Fruit fly (Drosophila melanogaster) whole organism, prepupa: ENCODE results near the gene moi.
A peak's percentile ranks its signal among the peaks of the same experiment; 100 is the strongest.

Experiments used
- CG10631 ChIP-seq: fragments of 200-800 bp; sonication (Bioruptor generic); optimal IDR thresholded peaks from 2 replicates; lab custom pipeline; 2016; ENCODE audit warnings: missing biosample characterization, missing genetic modification characterization
- CG3032 ChIP-seq: fragments of 200-800 bp; optimal IDR thresholded peaks from 2 replicates; lab custom pipeline; 2019; ENCODE audit warnings: missing biosample characterization, mild to moderate bottlenecking, missing genetic modification characterization, moderate library complexity
- CG3919 ChIP-seq: fragments of 200-800 bp; sonication (Bioruptor generic); optimal IDR thresholded peaks from 3 replicates; lab custom pipeline; 2016; ENCODE audit warnings: missing biosample characterization, missing genetic modification characterization
- CG9139 ChIP-seq: fragments of 200-800 bp; sonication (Bioruptor generic); optimal IDR thresholded peaks from 3 replicates; lab custom pipeline; 2017; ENCODE audit warnings: missing biosample characterization, mild to moderate bottlenecking, missing genetic modification characterization
- Ets96B ChIP-seq: fragments of 200-800 bp; optimal IDR thresholded peaks from 2 replicates; lab custom pipeline; 2019; ENCODE audit warnings: missing biosample characterization, mild to moderate bottlenecking, missing genetic modification characterization, moderate library complexity
- Gug ChIP-seq: fragments of 200-800 bp; sonication (Bioruptor generic); IDR thresholded peaks from 2 replicates; pipeline ENCODE4 v1.3.6; 2022; ENCODE audit warnings: missing biosample characterization, missing genetic modification characterization
- OdsH ChIP-seq: fragments of 200-800 bp; sonication (Bioruptor generic); optimal IDR thresholded peaks from 3 replicates; lab custom pipeline; 2016; ENCODE audit warnings: missing biosample characterization, missing genetic modification characterization
- Smox ChIP-seq: fragments of 200-800 bp; sonication (Bioruptor generic); optimal IDR thresholded peaks from 3 replicates; lab custom pipeline; 2016; ENCODE audit warnings: missing biosample characterization, missing genetic modification characterization
- Sox15 ChIP-seq: fragments of 200-800 bp; sonication (Bioruptor generic); optimal IDR thresholded peaks from 3 replicates; lab custom pipeline; 2016; ENCODE audit warnings: missing biosample characterization, missing genetic modification characterization
- acj6 ChIP-seq: fragments of 200-800 bp; sonication (Bioruptor generic); optimal IDR thresholded peaks from 3 replicates; lab custom pipeline; 2016; ENCODE audit warnings: missing biosample characterization, missing genetic modification characterization

DNA sequence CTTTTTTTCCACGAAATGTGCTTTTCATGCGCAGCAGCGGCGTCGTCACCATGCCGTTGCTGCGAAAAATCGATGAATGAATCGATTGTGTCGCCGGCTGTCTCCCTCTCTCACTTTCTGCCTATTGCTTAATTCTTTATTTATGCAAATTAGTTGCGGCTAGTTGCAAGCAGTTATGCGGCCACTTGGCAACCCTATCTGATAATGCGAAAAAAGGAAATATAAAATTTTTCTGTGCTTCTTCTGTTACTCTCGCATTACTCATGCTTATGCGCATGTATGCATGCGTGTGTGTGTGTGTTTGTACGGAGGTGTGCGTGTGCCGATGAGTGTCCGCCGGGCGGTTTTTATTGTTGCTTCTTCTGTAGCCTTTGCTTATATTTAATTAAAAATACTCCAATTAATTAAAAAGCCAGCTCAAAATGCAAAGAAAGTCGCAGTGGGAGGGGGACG lies 11.6 kb upstream of the moi start:
- TF ChIP-seq Smox (GFP tag; lab: Kevin White, UChicago) (no peak), Sox15 (peak; percentile 30), Ets96B (tag; lab: Kevin White, UChicago) (peak; percentile 10), CG3032 (tag; lab: Kevin White, UChicago) (peak; percentile 5), CG3919 (GFP tag; lab: Kevin White, UChicago) (peak; percentile 41), CG10631 (GFP tag; lab: Kevin White, UChicago) (peak; percentile 18), acj6 (GFP tag; lab: Kevin White, UChicago) (peak; percentile 3), CG9139 (GFP tag; lab: Kevin White, UChicago) (no peak), Gug (0 out of 2 replicates have a peak, but pooled peaks have one; percentile 35), OdsH (peak; percentile 41)
